Worm (Caenorhabditis elegans) whole organism, mixed stage, embryonic: ENCODE data around the gene C53B7.6.

Experiments
- ham-2 ChIP-seq: fragments of 200-800 bp; sonication (Bioruptor generic); optimal IDR thresholded peaks from 2 replicates; lab custom pipeline; 2018; ENCODE audit warnings: mild to moderate bottlenecking, missing genetic modification characterization, missing compliant biosample characterization
- nhr-12 ChIP-seq: fragments of 150-350 bp; optimal IDR thresholded peaks from 2 replicates; lab custom pipeline; 2014; ENCODE audit warnings: missing biosample characterization, missing genetic modification characterization
- nhr-237 ChIP-seq: fragments of 150-350 bp; optimal IDR thresholded peaks from 2 replicates; lab custom pipeline; 2014; ENCODE audit warnings: missing biosample characterization, missing genetic modification characterization
- nhr-28 ChIP-seq: fragments of 150-350 bp; optimal IDR thresholded peaks from 2 replicates; lab custom pipeline; 2014; ENCODE audit warnings: missing biosample characterization, missing genetic modification characterization
- pha-4 ChIP-seq: fragments of 150-350 bp; optimal IDR thresholded peaks from 2 replicates; lab custom pipeline; 2018; ENCODE audit warnings: missing biosample characterization, missing genetic modification reagents, missing genetic modification characterization
- unc-62 ChIP-seq: fragments of 150-350 bp; optimal IDR thresholded peaks from 2 replicates; lab custom pipeline; 2014; ENCODE audit warnings: missing biosample characterization, missing genetic modification reagents, missing genetic modification characterization
- ztf-11 ChIP-seq: fragments of 150-350 bp; optimal IDR thresholded peaks from 2 replicates; lab custom pipeline; 2014; ENCODE audit warnings: missing biosample characterization, missing genetic modification characterization

DNA sequence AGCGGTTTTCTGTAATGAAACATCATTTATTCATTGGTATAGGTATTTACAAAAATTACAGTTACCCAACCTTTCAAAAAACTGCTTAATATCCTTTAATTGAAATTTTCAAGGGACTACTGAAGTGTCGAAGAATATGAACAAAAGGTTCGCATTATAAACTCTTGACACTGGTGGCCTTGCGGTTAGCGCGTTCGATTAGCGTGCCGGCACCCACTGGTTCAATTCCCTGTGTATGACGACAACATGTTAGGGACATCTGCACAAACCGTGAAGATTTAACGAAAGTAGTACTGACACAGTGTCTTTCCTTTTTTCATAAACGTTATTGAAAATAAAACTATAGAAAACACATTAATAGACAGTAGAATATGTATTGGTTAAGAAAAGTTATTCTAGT is 862 bp downstream of the C53B7.6 start:
- TF ChIP-seq unc-62 (GFP tag; lab: Kevin White, UChicago) (no peak), pha-4 (no peak), ztf-11 (tag; lab: Kevin White, UChicago) (no peak), nhr-237 (tag; lab: Kevin White, UChicago) (no peak), nhr-28 (tag; lab: Kevin White, UChicago) (no peak), ham-2 (GFP tag; lab: Kevin White, UChicago) (peak; percentile 42), nhr-12 (no peak)
